Fruit fly (Drosophila melanogaster) whole organism, wandering third instar larva: ENCODE data around the gene CG10286.

Experiments used
- Abd-B ChIP-seq: fragments of >200 bp; optimal IDR thresholded peaks from 2 replicates; lab custom pipeline; 2017; ENCODE audit warnings: missing biosample characterization, missing genetic modification characterization
- CG32264 ChIP-seq: fragments of 200-800 bp; sonication (Bioruptor generic); optimal IDR thresholded peaks from 2 replicates; lab custom pipeline; 2016; ENCODE audit warnings: missing biosample characterization, missing genetic modification characterization
- CG9705 ChIP-seq: fragments of 200-800 bp; sonication (Bioruptor generic); optimal IDR thresholded peaks from 2 replicates; lab custom pipeline; 2018; ENCODE audit warnings: missing biosample characterization, mild to moderate bottlenecking, missing genetic modification characterization
- CrebA ChIP-seq: fragments of 200-800 bp; sonication (Bioruptor generic); optimal IDR thresholded peaks from 2 replicates; lab custom pipeline; 2016; ENCODE audit warnings: missing biosample characterization, mild to moderate bottlenecking, missing genetic modification characterization, borderline replicate concordance
- Dfd ChIP-seq: fragments of >200 bp; optimal IDR thresholded peaks from 2 replicates; lab custom pipeline; 2017; ENCODE audit warnings: missing biosample characterization, missing genetic modification characterization
- Dif ChIP-seq: fragments of 200-275, 200-300 bp; sonication (Bioruptor generic); optimal IDR thresholded peaks from 2 replicates; lab custom pipeline; 2018; ENCODE audit warnings: missing biosample characterization, missing genetic modification characterization; ENCODE audit not compliant: partially characterized antibody
- GATAd ChIP-seq: sonication (Bioruptor generic); optimal IDR thresholded peaks from 2 replicates; lab custom pipeline; 2016; ENCODE audit warnings: missing biosample characterization, missing genetic modification characterization
- HLH106 ChIP-seq: fragments of 200-800 bp; optimal IDR thresholded peaks from 3 replicates; lab custom pipeline; 2019; ENCODE audit warnings: missing biosample characterization, mild to moderate bottlenecking, missing genetic modification characterization, moderate library complexity
- Hnf4 ChIP-seq: fragments of 200-800 bp; sonication (Bioruptor generic); optimal IDR thresholded peaks from 2 replicates; lab custom pipeline; 2016; ENCODE audit warnings: missing biosample characterization, mild to moderate bottlenecking, missing genetic modification characterization
- Hr78 ChIP-seq: fragments of >200 bp; optimal IDR thresholded peaks from 2 replicates; lab custom pipeline; 2017; ENCODE audit warnings: missing biosample characterization, missing genetic modification characterization
- Hr83 ChIP-seq: fragments of 200-300 bp; sonication (Bioruptor generic); optimal IDR thresholded peaks from 2 replicates; lab custom pipeline; 2016; ENCODE audit warnings: missing biosample characterization, mild to moderate bottlenecking, missing genetic modification characterization, moderate library complexity; ENCODE audit not compliant: poor library complexity, severe bottlenecking
- Jra ChIP-seq: sonication (Bioruptor generic); optimal IDR thresholded peaks from 2 replicates; lab custom pipeline; 2016; ENCODE audit warnings: missing biosample characterization, missing genetic modification characterization
- Mio ChIP-seq: sonication (Bioruptor generic); optimal IDR thresholded peaks from 2 replicates; lab custom pipeline; 2016; ENCODE audit warnings: missing biosample characterization, missing genetic modification characterization
- Myc ChIP-seq: fragments of >200 bp; optimal IDR thresholded peaks from 2 replicates; lab custom pipeline; 2017
- N ChIP-seq: fragments of >200 bp; optimal IDR thresholded peaks from 2 replicates; lab custom pipeline; 2018; ENCODE audit warnings: missing biosample characterization, missing external identifiers, missing genetic modification characterization
- OdsH ChIP-seq: fragments of 200-800 bp; sonication (Bioruptor generic); optimal IDR thresholded peaks from 2 replicates; lab custom pipeline; 2016; ENCODE audit warnings: missing biosample characterization, mild to moderate bottlenecking, missing genetic modification characterization
- Rel ChIP-seq, 2 experiments: fragments of 200-800 bp; sonication (Bioruptor generic) in 1 of 2; optimal IDR thresholded peaks; 2 replicates in 1 of 2; 3 replicates in 1 of 2; lab custom pipeline; 2016 to 2019; ENCODE audit warnings: mild to moderate bottlenecking in 2 of 2, missing biosample characterization in 2 of 2, missing genetic modification characterization in 2 of 2, moderate library complexity in 1 of 2
- Sp1 ChIP-seq: fragments of 200-800 bp; sonication (Bioruptor generic); optimal IDR thresholded peaks from 3 replicates; lab custom pipeline; 2019; ENCODE audit warnings: missing biosample characterization, mild to moderate bottlenecking, missing genetic modification characterization, moderate library complexity
- Vsx2 ChIP-seq: fragments of 200-300, 225-300 bp; sonication (Bioruptor generic); optimal IDR thresholded peaks from 2 replicates; lab custom pipeline; 2018; ENCODE audit warnings: missing biosample characterization, missing genetic modification characterization; ENCODE audit not compliant: partially characterized antibody
- br ChIP-seq: fragments of 200-800 bp; sonication (Bioruptor generic); optimal IDR thresholded peaks from 2 replicates; lab custom pipeline; 2016; ENCODE audit warnings: missing biosample characterization, missing genetic modification characterization
- brk ChIP-seq: fragments of 200-800 bp; sonication (Bioruptor generic); optimal IDR thresholded peaks from 2 replicates; lab custom pipeline; 2016; ENCODE audit warnings: missing biosample characterization, mild to moderate bottlenecking, missing genetic modification characterization
- dl ChIP-seq, 2 experiments: fragments of 175-275, 200-275 bp in 1 of 2; fragments of 200-275 bp in 1 of 2; sonication (Bioruptor generic); optimal IDR thresholded peaks; lab custom pipeline; 2018; ENCODE audit warnings: mild to moderate bottlenecking in 2 of 2, missing biosample characterization in 2 of 2, missing genetic modification characterization in 2 of 2, moderate library complexity in 2 of 2; ENCODE audit not compliant: partially characterized antibody in 2 of 2, insufficient read depth in 1 of 2
- dmrt93B ChIP-seq: fragments of 200-800 bp; sonication (Bioruptor generic); optimal IDR thresholded peaks from 2 replicates; lab custom pipeline; 2018; ENCODE audit warnings: missing biosample characterization, mild to moderate bottlenecking, missing genetic modification characterization
- dsf ChIP-seq: sonication (Bioruptor generic); optimal IDR thresholded peaks from 2 replicates; lab custom pipeline; 2016; ENCODE audit warnings: missing biosample characterization, missing genetic modification characterization, borderline replicate concordance
- ey ChIP-seq: fragments of 200-800 bp; sonication (Bioruptor generic); optimal IDR thresholded peaks from 2 replicates; lab custom pipeline; 2016; ENCODE audit warnings: missing biosample characterization, missing genetic modification characterization
- foxo ChIP-seq, 2 experiments: fragments of 200-800 bp; sonication (Bioruptor generic); optimal IDR thresholded peaks; 2 replicates in 1 of 2; 3 replicates in 1 of 2; lab custom pipeline; 2016 to 2017; ENCODE audit warnings: missing biosample characterization in 2 of 2, missing genetic modification characterization in 2 of 2
- fru ChIP-seq: fragments of 200-800 bp; sonication (Bioruptor generic); optimal IDR thresholded peaks from 3 replicates; lab custom pipeline; 2016; ENCODE audit warnings: missing biosample characterization, mild to moderate bottlenecking, missing genetic modification characterization
- h ChIP-seq: fragments of 200-800 bp; sonication (Bioruptor generic); optimal IDR thresholded peaks from 3 replicates; lab custom pipeline; 2016; ENCODE audit warnings: missing biosample characterization, mild to moderate bottlenecking, missing genetic modification characterization
- jim ChIP-seq: fragments of 175-275, 200-325 bp; sonication (Bioruptor generic); optimal IDR thresholded peaks from 2 replicates; lab custom pipeline; 2016; ENCODE audit warnings: missing biosample characterization, mild to moderate bottlenecking, missing genetic modification characterization
- lola ChIP-seq: fragments of >200 bp; optimal IDR thresholded peaks from 2 replicates; lab custom pipeline; 2017; ENCODE audit warnings: missing biosample characterization, missing genetic modification characterization
- pan ChIP-seq: fragments of >200 bp; optimal IDR thresholded peaks from 2 replicates; lab custom pipeline; 2017
- psq ChIP-seq: fragments of 200-800 bp; sonication (Bioruptor generic); optimal IDR thresholded peaks from 3 replicates; lab custom pipeline; 2017; ENCODE audit warnings: missing biosample characterization, mild to moderate bottlenecking, missing genetic modification characterization, moderate library complexity
- rgr ChIP-seq: fragments of 200-800 bp; sonication (Bioruptor generic); optimal IDR thresholded peaks from 3 replicates; lab custom pipeline; 2016; ENCODE audit warnings: missing biosample characterization, mild to moderate bottlenecking, missing genetic modification characterization
- sage ChIP-seq: fragments of 200-800 bp; sonication (Bioruptor generic); optimal IDR thresholded peaks from 2 replicates; lab custom pipeline; 2016; ENCODE audit warnings: missing biosample characterization, mild to moderate bottlenecking, missing genetic modification characterization
- sv ChIP-seq: fragments of 200-800 bp; sonication (Bioruptor generic); optimal IDR thresholded peaks from 3 replicates; lab custom pipeline; 2016; ENCODE audit warnings: missing biosample characterization, missing genetic modification characterization
- tai ChIP-seq: sonication (Bioruptor generic); optimal IDR thresholded peaks from 2 replicates; lab custom pipeline; 2016; ENCODE audit warnings: missing biosample characterization, missing genetic modification characterization
- usp ChIP-seq: fragments of >200 bp; optimal IDR thresholded peaks from 2 replicates; lab custom pipeline; 2017; ENCODE audit warnings: missing biosample characterization, missing genetic modification characterization
- woc ChIP-seq: sonication (Bioruptor generic); optimal IDR thresholded peaks from 2 replicates; lab custom pipeline; 2016; ENCODE audit warnings: missing biosample characterization, mild to moderate bottlenecking, missing genetic modification characterization

The CG10286 gene

dm6 chr3R:6353624-6354352 lies 15.0 kb upstream of the CG10286 start (continued):
- TF ChIP-seq Hr83 (GFP tag; lab: Kevin White, UChicago) (peak; percentile 10), lola (GFP tag; lab: Kevin White, UChicago) (no peak)
- TF ChIP-seq, all 38 proteins: peak for 18

dm6 chr3R:6354408-6354807 lies 14.4 kb upstream of the CG10286 start:
- TF ChIP-seq ey (GFP tag; lab: Kevin White, UChicago) = no peak
- peak; percentile 25 for TF ChIP-seq brk
- no peak for TF ChIP-seq Hr83 (GFP tag; lab: Kevin White, UChicago)
- TF ChIP-seq Jra (GFP tag; lab: Kevin White, UChicago) = no peak
- no peak for TF ChIP-seq CrebA (GFP tag; lab: Kevin White, UChicago)
- no peak for TF ChIP-seq Sp1 (GFP tag; lab: Kevin White, UChicago)
- TF ChIP-seq foxo (GFP tag; optimal IDR thresholded peaks at IDR 0.05; lab: Kevin White, UChicago) = no peak

dm6 chr3R:6368100-6368499 lies 665 bp upstream of the CG10286 start, which contains the start of gene CG42724:
Gene CG42724 (minus strand): TSS chr3R:6368288.
- TF ChIP-seq Myc (lab: Kevin White, UChicago) (peak; percentile 30), Hr83 (GFP tag; lab: Kevin White, UChicago) (no peak), psq (GFP tag; lab: Kevin White, UChicago) (peak; percentile 20), jim (GFP tag; lab: Kevin White, UChicago) (no peak), sv (GFP tag; lab: Kevin White, UChicago) (peak; percentile 42), CG9705 (peak; percentile 29)

dm6 chr3R:6373512-6374306 lies 4.9 kb downstream of the CG10286 start:
- TF ChIP-seq Mio (GFP tag; lab: Kevin White, UChicago) = no peak
- peak; percentile 49 for TF ChIP-seq OdsH
- peak; percentile 54 for TF ChIP-seq woc (GFP tag; lab: Kevin White, UChicago)
- no peak for TF ChIP-seq dl (GFP tag; optimal IDR thresholded peaks at IDR 0.05; lab: Kevin White, UChicago; ENCODE audit: insufficient read depth in 1 of 2, partially characterized antibody in 2 of 2)
- no peak for TF ChIP-seq Abd-B (GFP tag; lab: Kevin White, UChicago)
- no peak for TF ChIP-seq sage (GFP tag; lab: Kevin White, UChicago)
- no peak for TF ChIP-seq CrebA (GFP tag; lab: Kevin White, UChicago)
- peak; percentile 33 for TF ChIP-seq sv (GFP tag; lab: Kevin White, UChicago)
- TF ChIP-seq Dif (GFP tag; lab: Kevin White, UChicago) = no peak
- peak in 1 of 2 experiments; percentile 29 for TF ChIP-seq foxo (GFP tag; optimal IDR thresholded peaks at IDR 0.05; lab: Kevin White, UChicago)
- TF ChIP-seq psq (GFP tag; lab: Kevin White, UChicago) = peak; percentile 26
- TF ChIP-seq Vsx2 (GFP tag; lab: Kevin White, UChicago) = no peak
- no peak for TF ChIP-seq br
- peak; percentile 51 for TF ChIP-seq HLH106
- TF ChIP-seq lola (GFP tag; lab: Kevin White, UChicago) = no peak
- no peak for TF ChIP-seq tai
- no peak for TF ChIP-seq dmrt93B (GFP tag; lab: Kevin White, UChicago)
- TF ChIP-seq dsf = peak; percentile 36
- TF ChIP-seq Rel (GFP tag; optimal IDR thresholded peaks at IDR 0.05; lab: Kevin White, UChicago) = no peak
- peak; percentile 3 for TF ChIP-seq Rel (tag; optimal IDR thresholded peaks at IDR 0.05; lab: Kevin White, UChicago)
- TF ChIP-seq usp (GFP tag; lab: Kevin White, UChicago) = no peak
- no peak for TF ChIP-seq jim (GFP tag; lab: Kevin White, UChicago)
- TF ChIP-seq Dfd (GFP tag; lab: Kevin White, UChicago) = no peak
- no peak for TF ChIP-seq brk
- peak; percentile 16 for TF ChIP-seq CG9705
- TF ChIP-seq Sp1 (GFP tag; lab: Kevin White, UChicago) = peak; percentile 34
- TF ChIP-seq CG32264 (GFP tag; lab: Kevin White, UChicago) = no peak
- TF ChIP-seq N = no peak
- TF ChIP-seq rgr (GFP tag; lab: Kevin White, UChicago) = peak; percentile 39
- peak; percentile 58 for TF ChIP-seq h (GFP tag; lab: Kevin White, UChicago)
- no peak for TF ChIP-seq Hr78 (GFP tag; lab: Kevin White, UChicago)
- TF ChIP-seq Hr83 (GFP tag; lab: Kevin White, UChicago) = peak; percentile 26
- TF ChIP-seq pan = no peak
- peak; percentile 62 for TF ChIP-seq Jra (GFP tag; lab: Kevin White, UChicago)
- peak; percentile 37 for TF ChIP-seq ey (GFP tag; lab: Kevin White, UChicago)
- peak; percentile 41 for TF ChIP-seq fru (GFP tag; lab: Kevin White, UChicago)
- TF ChIP-seq Hnf4 (GFP tag; lab: Kevin White, UChicago) = peak; percentile 33
- TF ChIP-seq Myc (lab: Kevin White, UChicago) = no peak
- TF ChIP-seq GATAd (GFP tag; lab: Kevin White, UChicago) = no peak
